Worm (Caenorhabditis elegans) whole organism, L4 larva: ENCODE results near the gene egl-5.

Experiments used
- F37D6.2 ChIP-seq: sonication (generic microtip); optimal IDR thresholded peaks from 2 replicates; lab custom pipeline; 2016; ENCODE audit warnings: mild to moderate bottlenecking, missing genetic modification characterization, missing compliant biosample characterization
- F44E2.7 ChIP-seq: fragments of 200-800 bp; sonication (Bioruptor generic); IDR thresholded peaks from 2 replicates; pipeline ENCODE4 v2.1.2; 2022; ENCODE audit warnings: missing genetic modification characterization, missing compliant biosample characterization
- Y5F2A.4 ChIP-seq: fragments of 200-800 bp; sonication (Bioruptor generic); optimal IDR thresholded peaks from 2 replicates; lab custom pipeline; 2018; ENCODE audit warnings: mild to moderate bottlenecking, missing genetic modification characterization, missing compliant biosample characterization
- ZK337.2 ChIP-seq: fragments of 200-800 bp; sonication (Bioruptor generic); IDR thresholded peaks from 2 replicates; pipeline ENCODE4 v1.3.6; 2022; ENCODE audit warnings: missing genetic modification reagents, missing genetic modification characterization, missing compliant biosample characterization
- ama-1 ChIP-seq: fragments of 150-350 bp; optimal IDR thresholded peaks from 2 replicates; lab custom pipeline; 2014; ENCODE audit warnings: inconsistent platforms, mixed read lengths
- arid-1 ChIP-seq: fragments of 200-800 bp; sonication (Bioruptor generic); conservative IDR thresholded peaks from 2 replicates; pipeline ENCODE4 v1.3.6; 2022; ENCODE audit warnings: missing genetic modification reagents, missing genetic modification characterization, missing compliant biosample characterization
- ceh-20 ChIP-seq: fragments of 200-800 bp; sonication (Bioruptor generic); IDR thresholded peaks from 2 replicates; pipeline ENCODE4 v1.3.6; 2022; ENCODE audit warnings: missing genetic modification reagents, missing genetic modification characterization, missing compliant biosample characterization
- ceh-32 ChIP-seq: sonication (generic microtip); optimal IDR thresholded peaks from 2 replicates; lab custom pipeline; 2016; ENCODE audit warnings: mild to moderate bottlenecking, missing genetic modification characterization, missing compliant biosample characterization; ENCODE audit not compliant: poor library complexity
- ceh-82 ChIP-seq: sonication (generic microtip); optimal IDR thresholded peaks from 2 replicates; lab custom pipeline; 2017; ENCODE audit warnings: missing biosample characterization, missing genetic modification characterization
- ctbp-1 ChIP-seq: fragments of 200-800 bp; sonication (Bioruptor generic); IDR thresholded peaks from 2 replicates; pipeline ENCODE4 v1.3.6; 2022; ENCODE audit warnings: missing genetic modification reagents, missing genetic modification characterization, missing compliant biosample characterization
- daf-16 ChIP-seq, 3 experiments: sonication (generic microtip); optimal IDR thresholded peaks; 2 replicates each; lab custom pipeline; 2016 to 2017; ENCODE audit warnings: missing genetic modification characterization in 3 of 3, missing genetic modification reagents in 3 of 3, mild to moderate bottlenecking in 2 of 3, missing compliant biosample characterization in 2 of 3, missing biosample characterization in 1 of 3, moderate library complexity in 1 of 3
- daf-19 ChIP-seq: fragments of 200-800 bp; sonication (Bioruptor generic); conservative IDR thresholded peaks from 2 replicates; pipeline ENCODE4 v1.3.6; 2022; ENCODE audit warnings: missing genetic modification characterization, missing compliant biosample characterization
- dmd-6 ChIP-seq: fragments of 200-800 bp; sonication (Bioruptor generic); IDR thresholded peaks from 2 replicates; pipeline ENCODE4 v1.3.6; 2022; ENCODE audit warnings: missing genetic modification reagents, missing genetic modification characterization, missing compliant biosample characterization
- dmd-8 ChIP-seq: fragments of 200-800 bp; sonication (Bioruptor generic); IDR thresholded peaks from 2 replicates; pipeline ENCODE4 v1.3.6; 2022; ENCODE audit warnings: missing genetic modification characterization, missing compliant biosample characterization
- duxl-1 ChIP-seq: sonication (generic microtip); optimal IDR thresholded peaks from 2 replicates; lab custom pipeline; 2016; ENCODE audit warnings: mild to moderate bottlenecking, missing genetic modification characterization, moderate library complexity, missing compliant biosample characterization; ENCODE audit not compliant: poor library complexity
- dve-1 ChIP-seq: sonication (generic microtip); optimal IDR thresholded peaks from 2 replicates; lab custom pipeline; 2017; ENCODE audit warnings: antibody characterized with exemption, mild to moderate bottlenecking, missing genetic modification characterization, missing compliant biosample characterization; ENCODE audit not compliant: insufficient read depth
- egl-27 ChIP-seq: sonication (generic microtip); optimal IDR thresholded peaks from 3 replicates; lab custom pipeline; 2017; ENCODE audit warnings: missing biosample characterization, missing genetic modification reagents, missing genetic modification characterization
- egl-43 ChIP-seq: fragments of 200-800 bp; sonication (Bioruptor generic); IDR thresholded peaks from 2 replicates; pipeline ENCODE4 v1.3.6; 2022; ENCODE audit warnings: missing genetic modification reagents, missing genetic modification characterization, missing compliant biosample characterization
- fkh-10 ChIP-seq: fragments of 150-350 bp; optimal IDR thresholded peaks from 2 replicates; lab custom pipeline; 2014; ENCODE audit warnings: missing biosample characterization, missing genetic modification reagents, missing genetic modification characterization
- hlh-11 ChIP-seq: fragments of 200-800 bp; sonication (Bioruptor generic); optimal IDR thresholded peaks from 2 replicates; lab custom pipeline; 2018; ENCODE audit warnings: mild to moderate bottlenecking, missing genetic modification characterization, missing compliant biosample characterization
- hmg-1.1 ChIP-seq: fragments of 200-800 bp; sonication (Bioruptor generic); IDR thresholded peaks from 2 replicates; pipeline ENCODE4 v1.3.6; 2022; ENCODE audit warnings: missing genetic modification reagents, missing genetic modification characterization, missing compliant biosample characterization
- jun-1 ChIP-seq: fragments of 150-350 bp; optimal IDR thresholded peaks from 2 replicates; lab custom pipeline; 2014; ENCODE audit warnings: missing biosample characterization, missing genetic modification reagents, missing genetic modification characterization
- lin-1 ChIP-seq: fragments of 200-800 bp; sonication (Bioruptor generic); IDR thresholded peaks from 2 replicates; pipeline ENCODE4 v1.3.6; 2022; ENCODE audit warnings: missing genetic modification reagents, missing genetic modification characterization, missing compliant biosample characterization
- lin-13 ChIP-seq: fragments of 150-350 bp; optimal IDR thresholded peaks from 2 replicates; lab custom pipeline; 2014; ENCODE audit warnings: missing biosample characterization, missing genetic modification reagents, missing genetic modification characterization
- lin-15B ChIP-seq: fragments of 150-350 bp; sonication (generic microtip); optimal IDR thresholded peaks from 3 replicates; lab custom pipeline; 2014; ENCODE audit warnings: missing biosample characterization, missing genetic modification characterization
- lin-29 ChIP-seq: fragments of 200-800 bp; sonication (Bioruptor generic); IDR thresholded peaks from 2 replicates; pipeline ENCODE4 v1.3.6; 2022; ENCODE audit warnings: missing genetic modification reagents, missing genetic modification characterization, missing compliant biosample characterization
- lir-3 ChIP-seq: sonication (generic microtip); optimal IDR thresholded peaks from 2 replicates; lab custom pipeline; 2016; ENCODE audit warnings: mild to moderate bottlenecking, missing genetic modification characterization, missing compliant biosample characterization
- madf-5 ChIP-seq, 2 experiments: fragments of 200-800 bp; sonication (Bioruptor generic); IDR thresholded peaks; 2 replicates each; pipeline ENCODE4 v1.3.6; 2022; ENCODE audit warnings: missing compliant biosample characterization in 2 of 2, missing genetic modification characterization in 2 of 2
- madf-9 ChIP-seq: fragments of 200-800 bp; sonication (Bioruptor generic); conservative IDR thresholded peaks from 2 replicates; pipeline ENCODE4 v1.3.6; 2022; ENCODE audit warnings: missing genetic modification reagents, missing genetic modification characterization, missing compliant biosample characterization
- mdl-1 ChIP-seq, 2 experiments: fragments of 150-350 bp in 1 of 2; sonication (generic microtip) in 1 of 2; optimal IDR thresholded peaks; 2 replicates each; lab custom pipeline; 2014 to 2017; ENCODE audit warnings: missing biosample characterization in 2 of 2, missing genetic modification characterization in 2 of 2
- mdt-29 ChIP-seq: fragments of 200-800 bp; sonication (Bioruptor generic); IDR thresholded peaks from 2 replicates; pipeline ENCODE4 v1.3.6; 2022; ENCODE audit warnings: missing genetic modification reagents, missing genetic modification characterization, missing compliant biosample characterization
- mep-1 ChIP-seq: fragments of 150-350 bp; sonication (generic microtip); optimal IDR thresholded peaks from 3 replicates; lab custom pipeline; 2014; ENCODE audit warnings: missing biosample characterization, missing genetic modification characterization
- mes-2 ChIP-seq: sonication (generic microtip); optimal IDR thresholded peaks from 2 replicates; lab custom pipeline; 2016; ENCODE audit warnings: missing genotype, mild to moderate bottlenecking, missing genetic modification characterization, missing compliant biosample characterization; ENCODE audit not compliant: poor library complexity, severe bottlenecking
- mxl-2 ChIP-seq: fragments of 200-800 bp; sonication (Bioruptor generic); conservative IDR thresholded peaks from 2 replicates; pipeline ENCODE4 v1.3.6; 2022; ENCODE audit warnings: missing genetic modification reagents, missing genetic modification characterization, missing compliant biosample characterization
- nhr-111 ChIP-seq: fragments of 200-800 bp; sonication (Bioruptor generic); optimal IDR thresholded peaks from 2 replicates; lab custom pipeline; 2018; ENCODE audit warnings: mild to moderate bottlenecking, missing genetic modification characterization, missing compliant biosample characterization
- nhr-28 ChIP-seq: fragments of 150-350 bp; optimal IDR thresholded peaks from 2 replicates; lab custom pipeline; 2014; ENCODE audit warnings: missing biosample characterization, missing genetic modification characterization
- nhr-41 ChIP-seq: fragments of 200-800 bp; sonication (Bioruptor generic); IDR thresholded peaks from 2 replicates; pipeline ENCODE4 v1.3.6; 2022; ENCODE audit warnings: missing genetic modification reagents, missing genetic modification characterization, missing compliant biosample characterization
- nhr-42 ChIP-seq: fragments of 200-800 bp; sonication (Bioruptor generic); IDR thresholded peaks from 2 replicates; pipeline ENCODE4 v1.3.6; 2022; ENCODE audit warnings: missing genetic modification characterization, missing compliant biosample characterization
- nhr-6 ChIP-seq: fragments of 150-350 bp; optimal IDR thresholded peaks from 2 replicates; lab custom pipeline; 2014; ENCODE audit warnings: missing biosample characterization, missing genetic modification characterization
- nhr-76 ChIP-seq: fragments of 150-350 bp; optimal IDR thresholded peaks from 2 replicates; lab custom pipeline; 2014; ENCODE audit warnings: missing biosample characterization, missing genetic modification characterization
- pha-4 ChIP-seq, 2 experiments: fragments of 150-350 bp in 1 of 2; fragments of 200-800 bp in 1 of 2; sonication (Bioruptor generic) in 1 of 2; IDR thresholded peaks in 1 of 2; optimal IDR thresholded peaks in 1 of 2; 2 replicates each; pipeline versions ENCODE4 v1.3.6 to Lab custom; 2014 to 2022; ENCODE audit warnings: missing genetic modification characterization in 2 of 2, missing genetic modification reagents in 2 of 2, missing biosample characterization in 1 of 2, missing compliant biosample characterization in 1 of 2
- pqm-1 ChIP-seq: sonication (generic microtip); optimal IDR thresholded peaks from 2 replicates; lab custom pipeline; 2017; ENCODE audit warnings: missing biosample characterization, missing genetic modification characterization
- saeg-2 ChIP-seq: fragments of 200-800 bp; sonication (Bioruptor generic); IDR thresholded peaks from 2 replicates; pipeline ENCODE4 v1.3.6; 2022; ENCODE audit warnings: missing genetic modification reagents, missing genetic modification characterization, missing compliant biosample characterization
- spr-1 ChIP-seq: sonication (generic microtip); optimal IDR thresholded peaks from 2 replicates; lab custom pipeline; 2016; ENCODE audit warnings: mild to moderate bottlenecking, missing genetic modification characterization, missing compliant biosample characterization
- zag-1 ChIP-seq: fragments of 150-350 bp; optimal IDR thresholded peaks from 2 replicates; lab custom pipeline; 2014; ENCODE audit warnings: missing biosample characterization, missing genetic modification characterization
- zip-11 ChIP-seq: fragments of 200-800 bp; sonication (Bioruptor generic); IDR thresholded peaks from 2 replicates; pipeline ENCODE4 v1.3.6; 2022; ENCODE audit warnings: missing genetic modification characterization, missing compliant biosample characterization
- ztf-11 ChIP-seq: fragments of 150-350 bp; optimal IDR thresholded peaks from 2 replicates; lab custom pipeline; 2014; ENCODE audit warnings: missing biosample characterization, missing genetic modification characterization

egl-5 gene

ce11 chrIII:7854494-7855184, 40.5 kb downstream of the egl-5 start, which contains the start of gene rpl-35 (continued):
- TF ChIP-seq dve-1 (tag; lab: Kevin White, UChicago): peak; percentile 100
- peak; percentile 99 for TF ChIP-seq ZK337.2 (GFP tag; lab: Robert Waterston, UW)
- TF ChIP-seq hmg-1.1: peak; percentile 99
- TF ChIP-seq pha-4 (GFP tag; IDR thresholded peaks at IDR 0.05; lab: Robert Waterston, UW): peak; percentile 99
- TF ChIP-seq pha-4 (tag; optimal IDR thresholded peaks at IDR 0.05; lab: Kevin White, UChicago): peak; percentile 95
- TF ChIP-seq nhr-42 (GFP tag; lab: Robert Waterston, UW): peak; percentile 99
- TF ChIP-seq ceh-32 (tag; lab: Kevin White, UChicago): peak; percentile 83
- peak; percentile 56 for TF ChIP-seq ceh-82 (tag; lab: Kevin White, UChicago)
- peak; percentile 96 for TF ChIP-seq nhr-111 (GFP tag; lab: Kevin White, UChicago)
- peak; percentile 86 for TF ChIP-seq nhr-76 (tag; lab: Kevin White, UChicago)
- peak; percentile 93 for TF ChIP-seq ama-1
- TF ChIP-seq dmd-6: peak; percentile 100
- peak; percentile 99 for TF ChIP-seq daf-19 (GFP tag; lab: Robert Waterston, UW)
- peak; percentile 99 for TF ChIP-seq fkh-10 (GFP tag; lab: Kevin White, UChicago)
- peak; percentile 99 for TF ChIP-seq madf-9
- TF ChIP-seq nhr-41 (GFP tag; lab: Robert Waterston, UW): peak; percentile 99
- TF ChIP-seq lir-3 (tag; lab: Kevin White, UChicago): peak; percentile 83
- peak; percentile 99 for TF ChIP-seq nhr-6 (tag; lab: Kevin White, UChicago)
- peak; percentile 99 for TF ChIP-seq egl-43 (GFP tag; lab: Robert Waterston, UW)
- peak; percentile 92 to 97 for TF ChIP-seq daf-16 (GFP tag; optimal IDR thresholded peaks at IDR 0.05; lab: Kevin White, UChicago)
- TF ChIP-seq daf-16 (tag; optimal IDR thresholded peaks at IDR 0.05; lab: Kevin White, UChicago): peak; percentile 92
- peak; percentile 100 for TF ChIP-seq mep-1 (tag; lab: Kevin White, UChicago)
- peak; percentile 99 for TF ChIP-seq hlh-11
- TF ChIP-seq lin-15B (tag; lab: Kevin White, UChicago): peak; percentile 98
- peak; percentile 96 for TF ChIP-seq F44E2.7 (GFP tag; lab: Robert Waterston, UW)
- peak; percentile 99 for TF ChIP-seq nhr-28
- peak; percentile 95 for TF ChIP-seq Y5F2A.4 (GFP tag; lab: Kevin White, UChicago)
- TF ChIP-seq jun-1 (tag; lab: Kevin White, UChicago): peak; percentile 97
- TF ChIP-seq lin-13: peak; percentile 99
- peak; percentile 100 for TF ChIP-seq mes-2 (tag; lab: Kevin White, UChicago)
- TF ChIP-seq zip-11: peak; percentile 86; the same call in 1 of the 2 replicates
- peak; percentile 99 for TF ChIP-seq arid-1 (GFP tag; lab: Robert Waterston, UW)
- TF ChIP-seq ceh-20: peak; percentile 99
- peak; percentile 40 to 95 for TF ChIP-seq mdl-1 (tag; optimal IDR thresholded peaks at IDR 0.05; lab: Kevin White, UChicago)
- TF ChIP-seq egl-27 (tag; lab: Kevin White, UChicago): no peak
- peak; percentile 95 to 97 for TF ChIP-seq madf-5 (GFP tag; IDR thresholded peaks at IDR 0.05; lab: Robert Waterston, UW)
- TF ChIP-seq F37D6.2: peak; percentile 97
- TF ChIP-seq dmd-8 (GFP tag; lab: Robert Waterston, UW): peak; percentile 90
- peak; percentile 97 for TF ChIP-seq saeg-2 (GFP tag; lab: Robert Waterston, UW)
- TF ChIP-seq mxl-2: peak; percentile 89
- peak; percentile 98 for TF ChIP-seq spr-1 (tag; lab: Kevin White, UChicago)
- peak; percentile 87 for TF ChIP-seq pqm-1 (tag; lab: Kevin White, UChicago)
- TF ChIP-seq ztf-11 (tag; lab: Kevin White, UChicago): peak; percentile 73
- TF ChIP-seq duxl-1 (tag; lab: Kevin White, UChicago): peak; percentile 98
- TF ChIP-seq zag-1 (tag; lab: Kevin White, UChicago): peak; percentile 92
- peak; percentile 99 for TF ChIP-seq ctbp-1 (GFP tag; lab: Robert Waterston, UW)
- TF ChIP-seq lin-29 (GFP tag; lab: Robert Waterston, UW): peak; percentile 99
- peak; percentile 98 for TF ChIP-seq mdt-29 (GFP tag; lab: Robert Waterston, UW)
- peak; percentile 99 for TF ChIP-seq lin-1 (GFP tag; lab: Robert Waterston, UW)
